Worm (Caenorhabditis elegans) whole organism, midembryonic: ENCODE measurements around the gene nhl-3.

Source experiments
- T22C8.4 ChIP-seq: fragments of 200-800 bp; sonication (Bioruptor generic); IDR thresholded peaks from 2 replicates; pipeline ENCODE4 v1.3.6; 2022; ENCODE audit warnings: missing genetic modification characterization, missing compliant biosample characterization
- ref-1 ChIP-seq: fragments of 200-800 bp; sonication (Bioruptor generic); conservative IDR thresholded peaks from 2 replicates; pipeline ENCODE4 v1.3.6; 2022; ENCODE audit warnings: missing genetic modification reagents, missing genetic modification characterization, missing compliant biosample characterization
- ztf-23 ChIP-seq: fragments of 200-800 bp; sonication (Bioruptor generic); IDR thresholded peaks from 2 replicates; pipeline ENCODE4 v1.3.6; 2022; ENCODE audit warnings: missing genetic modification reagents, missing genetic modification characterization, missing compliant biosample characterization

The nhl-3 gene

DNA sequence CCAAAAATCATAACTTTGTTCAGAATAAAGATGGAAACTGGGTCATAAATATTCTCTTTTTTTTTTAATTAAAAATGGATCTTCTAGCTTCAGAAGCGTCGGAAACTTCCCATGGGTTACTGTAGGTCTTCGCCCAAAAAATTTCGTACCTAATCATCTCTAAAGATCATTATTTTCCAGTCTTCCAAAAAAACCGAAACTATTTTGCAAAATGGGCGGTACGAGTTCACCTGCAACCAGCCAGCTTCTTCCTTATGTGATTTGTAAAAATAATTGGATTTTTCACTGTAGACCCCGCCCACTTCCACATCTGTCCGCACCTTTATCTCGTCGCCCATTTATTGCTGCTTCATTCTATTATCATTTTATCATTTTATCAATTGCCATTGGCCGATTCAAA is 55.5 kb downstream of the nhl-3 start, which contains the start of gene mlt-10:
Gene mlt-10, plus strand, starts transcription at position 301 of the 400 bp plus-strand sequence.
- TF ChIP-seq T22C8.4 (GFP tag; lab: Robert Waterston, UW) (no peak), ztf-23 (GFP tag; lab: Robert Waterston, UW) (no peak), ref-1 (no peak)
